Worm (Caenorhabditis elegans) whole organism, young adult: Measurements from ENCODE around the gene tbx-2.

Experiments
- B0019.2 ChIP-seq: fragments of 200-800 bp; sonication (Bioruptor generic); conservative IDR thresholded peaks from 2 replicates; pipeline ENCODE4 v1.3.6; 2022; ENCODE audit warnings: missing genetic modification reagents, missing genetic modification characterization, missing compliant biosample characterization
- B0261.1 ChIP-seq: sonication (generic microtip); optimal IDR thresholded peaks from 2 replicates; lab custom pipeline; 2016; ENCODE audit warnings: mild to moderate bottlenecking, missing genetic modification characterization, moderate library complexity, missing compliant biosample characterization
- C06A6.2 ChIP-seq: fragments of 200-800 bp; sonication (Bioruptor generic); conservative IDR thresholded peaks from 2 replicates; pipeline ENCODE4 v1.3.6; 2022; ENCODE audit warnings: missing genetic modification characterization, missing compliant biosample characterization
- F10E7.11 ChIP-seq: sonication (generic microtip); optimal IDR thresholded peaks from 2 replicates; lab custom pipeline; 2017; ENCODE audit warnings: mild to moderate bottlenecking, missing genetic modification characterization, moderate library complexity, missing compliant biosample characterization
- F22D6.2 ChIP-seq: sonication (generic microtip); optimal IDR thresholded peaks from 2 replicates; lab custom pipeline; 2016; ENCODE audit warnings: mild to moderate bottlenecking, missing genetic modification characterization, missing compliant biosample characterization
- F49E8.2 ChIP-seq: sonication (generic microtip); optimal IDR thresholded peaks from 3 replicates; lab custom pipeline; 2017; ENCODE audit warnings: missing genetic modification characterization, mild to moderate bottlenecking, missing compliant biosample characterization, antibody characterized with exemption, moderate library complexity; ENCODE audit not compliant: insufficient read depth
- F55B11.4 ChIP-seq: sonication (generic microtip); optimal IDR thresholded peaks from 2 replicates; lab custom pipeline; 2016; ENCODE audit warnings: missing compliant biosample characterization, missing genetic modification characterization, borderline replicate concordance; ENCODE audit not compliant: insufficient read depth
- F57C9.4 ChIP-seq: sonication (generic microtip); optimal IDR thresholded peaks from 2 replicates; lab custom pipeline; 2017; ENCODE audit warnings: mild to moderate bottlenecking, missing genetic modification characterization, missing compliant biosample characterization
- Y53G8AR.9 ChIP-seq: fragments of 200-800 bp; sonication (Bioruptor generic); conservative IDR thresholded peaks from 2 replicates; pipeline ENCODE4 v1.3.6; 2022; ENCODE audit warnings: missing genetic modification reagents, missing genetic modification characterization, missing compliant biosample characterization
- Y67H2A.10 ChIP-seq: fragments of 200-800 bp; sonication (Bioruptor generic); conservative IDR thresholded peaks from 2 replicates; pipeline ENCODE4 v1.3.6; 2022; ENCODE audit warnings: missing genetic modification reagents, missing genetic modification characterization, missing compliant biosample characterization
- Y79H2A.3 ChIP-seq: fragments of 200-800 bp; sonication (Bioruptor generic); conservative IDR thresholded peaks from 2 replicates; pipeline ENCODE4 v1.3.6; 2022; ENCODE audit warnings: missing genetic modification reagents, missing genetic modification characterization, missing compliant biosample characterization
- Y95B8A.8 ChIP-seq: fragments of 200-800 bp; sonication (Bioruptor generic); IDR thresholded peaks from 2 replicates; pipeline ENCODE4 v1.3.6; 2022; ENCODE audit warnings: missing genetic modification reagents, missing genetic modification characterization, missing compliant biosample characterization
- aptf-3 ChIP-seq: fragments of 200-800 bp; sonication (Bioruptor generic); IDR thresholded peaks from 2 replicates; pipeline ENCODE4 v1.3.6; 2022; ENCODE audit warnings: missing genetic modification characterization, missing compliant biosample characterization
- attf-5 ChIP-seq: fragments of 200-800 bp; sonication (Bioruptor generic); optimal IDR thresholded peaks from 2 replicates; lab custom pipeline; 2018; ENCODE audit warnings: mild to moderate bottlenecking, missing genetic modification characterization, missing compliant biosample characterization
- bed-1 ChIP-seq: fragments of 200-800 bp; sonication (Bioruptor generic); IDR thresholded peaks from 2 replicates; pipeline ENCODE4 v1.3.6; 2022; ENCODE audit warnings: missing genetic modification reagents, missing genetic modification characterization, missing compliant biosample characterization
- ccch-3 ChIP-seq: fragments of 200-800 bp; sonication (Bioruptor generic); optimal IDR thresholded peaks from 2 replicates; lab custom pipeline; 2018; ENCODE audit warnings: mild to moderate bottlenecking, missing genetic modification characterization, missing compliant biosample characterization
- ceh-27 ChIP-seq: fragments of 200-800 bp; sonication (Bioruptor generic); optimal IDR thresholded peaks from 2 replicates; lab custom pipeline; 2018; ENCODE audit warnings: mild to moderate bottlenecking, missing genetic modification characterization, moderate library complexity, missing compliant biosample characterization
- ceh-58 ChIP-seq: fragments of 200-800 bp; sonication (Bioruptor generic); IDR thresholded peaks from 2 replicates; pipeline ENCODE4 v1.3.6; 2022; ENCODE audit warnings: missing genetic modification characterization, missing compliant biosample characterization
- ceh-91 ChIP-seq: fragments of 200-800 bp; sonication (Bioruptor generic); IDR thresholded peaks from 2 replicates; pipeline ENCODE4 v1.3.6; 2022; ENCODE audit warnings: missing genetic modification reagents, missing genetic modification characterization, missing compliant biosample characterization
- chd-7 ChIP-seq: sonication (generic microtip); optimal IDR thresholded peaks from 2 replicates; lab custom pipeline; 2016; ENCODE audit warnings: mild to moderate bottlenecking, missing genetic modification characterization, moderate library complexity, missing compliant biosample characterization
- dox-1 ChIP-seq: fragments of 200-800 bp; sonication (Bioruptor generic); IDR thresholded peaks from 2 replicates; pipeline ENCODE4 v1.3.6; 2022; ENCODE audit warnings: missing genetic modification reagents, missing genetic modification characterization, missing compliant biosample characterization
- dpl-1 ChIP-seq: fragments of 150-350 bp; optimal IDR thresholded peaks from 2 replicates; lab custom pipeline; 2014; ENCODE audit warnings: missing biosample characterization, missing genetic modification reagents, missing genetic modification characterization
- egl-44 ChIP-seq: fragments of 200-800 bp; sonication (Bioruptor generic); IDR thresholded peaks from 2 replicates; pipeline ENCODE4 v1.3.6; 2022; ENCODE audit warnings: missing genetic modification reagents, missing genetic modification characterization, missing compliant biosample characterization
- ekl-4 ChIP-seq: fragments of 200-800 bp; sonication (Bioruptor generic); IDR thresholded peaks from 2 replicates; pipeline ENCODE4 v1.3.6; 2022; ENCODE audit warnings: missing genetic modification reagents, missing genetic modification characterization, missing compliant biosample characterization
- hmg-20 ChIP-seq: fragments of 200-800 bp; sonication (Bioruptor generic); IDR thresholded peaks from 2 replicates; pipeline ENCODE4 v1.3.6; 2022; ENCODE audit warnings: missing genetic modification reagents, missing genetic modification characterization, missing compliant biosample characterization
- hrde-1 ChIP-seq: sonication (generic microtip); optimal IDR thresholded peaks from 2 replicates; lab custom pipeline; 2016; ENCODE audit warnings: missing genetic modification characterization, mild to moderate bottlenecking, missing compliant biosample characterization, moderate library complexity, missing genotype, missing genetic modification reagents, borderline replicate concordance
- hsf-1 ChIP-seq: fragments of 200-800 bp; sonication (Bioruptor generic); IDR thresholded peaks from 2 replicates; pipeline ENCODE4 v1.3.6; 2022; ENCODE audit warnings: missing genetic modification reagents, missing genetic modification characterization, missing compliant biosample characterization
- lag-1 ChIP-seq: fragments of 200-800 bp; sonication (Bioruptor generic); IDR thresholded peaks from 2 replicates; pipeline ENCODE4 v1.3.6; 2022; ENCODE audit warnings: missing genetic modification reagents, missing genetic modification characterization, missing compliant biosample characterization
- lin-26 ChIP-seq: fragments of 200-800 bp; sonication (Bioruptor generic); IDR thresholded peaks from 2 replicates; pipeline ENCODE4 v1.3.6; 2022; ENCODE audit warnings: missing genetic modification reagents, missing genetic modification characterization, missing compliant biosample characterization
- lin-35 ChIP-seq, 3 experiments: fragments of 150-350 bp in 2 of 3; sonication (generic microtip) in 1 of 3; optimal IDR thresholded peaks; 2 replicates each; lab custom pipeline; 2014 to 2018; ENCODE audit warnings: missing biosample characterization in 3 of 3, missing genetic modification characterization in 3 of 3, missing genetic modification reagents in 3 of 3
- mxl-1 ChIP-seq: sonication (generic microtip); optimal IDR thresholded peaks from 2 replicates; lab custom pipeline; 2016; ENCODE audit warnings: missing genetic modification characterization, missing compliant biosample characterization
- nfyb-1 ChIP-seq: fragments of 200-800 bp; sonication (Bioruptor generic); IDR thresholded peaks from 2 replicates; pipeline ENCODE4 v1.3.6; 2022; ENCODE audit warnings: missing genetic modification reagents, missing genetic modification characterization, missing compliant biosample characterization
- nhr-27 ChIP-seq: fragments of 200-800 bp; sonication (Bioruptor generic); optimal IDR thresholded peaks from 2 replicates; lab custom pipeline; 2018; ENCODE audit warnings: mild to moderate bottlenecking, missing genetic modification characterization, moderate library complexity, missing compliant biosample characterization
- rcor-1 ChIP-seq: fragments of 200-800 bp; sonication (Bioruptor generic); IDR thresholded peaks from 2 replicates; pipeline ENCODE4 v1.3.6; 2022; ENCODE audit warnings: missing genetic modification reagents, missing genetic modification characterization, missing compliant biosample characterization
- rpc-1 ChIP-seq, 2 experiments: fragments of 150-350 bp in 1 of 2; sonication (generic microtip) in 1 of 2; optimal IDR thresholded peaks; 2 replicates each; lab custom pipeline; 2014 to 2018; ENCODE audit warnings: missing biosample characterization in 1 of 2, missing genetic modification characterization in 1 of 2, missing genetic modification reagents in 1 of 2, missing genotype in 1 of 2
- sea-2 ChIP-seq: fragments of 200-800 bp; sonication (Bioruptor generic); IDR thresholded peaks from 2 replicates; pipeline ENCODE4 v1.3.6; 2022; ENCODE audit warnings: missing genetic modification characterization, missing compliant biosample characterization
- snpc-1.3 ChIP-seq: sonication (generic microtip); optimal IDR thresholded peaks from 2 replicates; lab custom pipeline; 2017; ENCODE audit warnings: missing genetic modification characterization, mild to moderate bottlenecking, missing compliant biosample characterization, antibody characterized with exemption, moderate library complexity, missing genotype, missing genetic modification reagents; ENCODE audit not compliant: insufficient read depth
- tbx-9 ChIP-seq: sonication (generic microtip); optimal IDR thresholded peaks from 2 replicates; lab custom pipeline; 2016; ENCODE audit warnings: borderline replicate concordance, missing genetic modification characterization, inconsistent platforms, missing compliant biosample characterization
- unc-130 ChIP-seq: sonication (generic microtip); optimal IDR thresholded peaks from 2 replicates; lab custom pipeline; 2016; ENCODE audit warnings: missing genetic modification reagents, missing genetic modification characterization, missing compliant biosample characterization
- unc-62 ChIP-seq: fragments of 150-350 bp; optimal IDR thresholded peaks from 2 replicates; lab custom pipeline; 2014; ENCODE audit warnings: missing biosample characterization, missing genetic modification reagents, missing genetic modification characterization
- xnd-1 ChIP-seq: sonication (generic microtip); optimal IDR thresholded peaks from 2 replicates; lab custom pipeline; 2016; ENCODE audit warnings: missing genotype, missing genetic modification reagents, missing genetic modification characterization, missing compliant biosample characterization
- zfh-2 ChIP-seq: fragments of 200-800 bp; sonication (Bioruptor generic); conservative IDR thresholded peaks from 2 replicates; pipeline ENCODE4 v1.3.6; 2022; ENCODE audit warnings: missing genetic modification reagents, missing genetic modification characterization, missing compliant biosample characterization

tbx-2 gene

DNA sequence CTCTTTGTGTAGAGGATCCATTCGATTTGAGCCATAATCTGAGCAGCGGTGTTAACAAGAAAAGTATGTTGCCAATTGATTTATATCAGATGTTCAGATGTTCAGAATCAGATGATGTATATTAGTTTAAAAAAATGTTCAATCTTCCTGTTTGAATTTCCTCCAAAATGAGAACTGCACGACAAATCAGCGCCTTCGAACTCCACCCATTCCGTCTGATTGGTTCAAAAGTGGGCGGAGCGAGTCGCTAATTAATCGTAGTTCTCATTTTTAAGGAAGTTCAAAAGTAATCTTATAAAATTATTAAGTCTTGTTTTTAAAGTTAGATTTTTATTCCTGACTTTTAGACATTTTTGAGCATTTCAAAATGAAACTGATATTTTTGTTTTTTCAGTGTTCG lies 43.1 kb upstream of the tbx-2 start:
- TF ChIP-seq rpc-1 (optimal IDR thresholded peaks at IDR 0.05; lab: Kevin White, UChicago) (no peak), rpc-1 (tag; optimal IDR thresholded peaks at IDR 0.05; lab: Kevin White, UChicago) (no peak), rcor-1 (no peak), zfh-2 (GFP tag; lab: Robert Waterston, UW) (no peak), unc-62 (GFP tag; lab: Kevin White, UChicago) (no peak), dpl-1 (no peak), Y79H2A.3 (no peak), lag-1 (no peak), C06A6.2 (GFP tag; lab: Robert Waterston, UW) (no peak), hmg-20 (GFP tag; lab: Robert Waterston, UW) (no peak), aptf-3 (GFP tag; lab: Robert Waterston, UW) (no peak), tbx-9 (no peak)

DNA sequence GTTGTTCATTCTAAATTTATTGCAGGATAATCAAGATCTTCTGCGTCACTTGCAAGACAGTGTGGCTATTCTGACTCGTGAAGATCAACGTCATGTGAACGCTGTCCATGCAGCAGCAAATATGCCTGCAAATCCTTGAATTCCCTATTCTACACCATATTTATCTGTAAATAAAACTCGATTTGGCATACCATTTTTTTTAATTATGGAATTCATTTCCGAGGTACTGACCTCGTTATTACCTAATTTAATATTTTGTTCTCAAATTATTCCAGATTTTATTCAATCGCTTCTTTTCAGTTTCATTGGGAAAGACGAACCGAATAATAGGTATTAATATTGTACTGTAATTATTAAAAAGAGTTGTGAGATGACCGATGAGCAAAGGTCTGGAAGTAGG lies 37.5 kb upstream of the tbx-2 start, which contains the start of gene cid-1:
TSS of gene cid-1 (plus strand) at position 301 of the 400 bp plus-strand sequence.
- TF ChIP-seq ceh-27 (GFP tag; lab: Kevin White, UChicago) (no peak), lin-26 (GFP tag; lab: Robert Waterston, UW) (no peak), F57C9.4 (tag; lab: Kevin White, UChicago) (no peak)

DNA sequence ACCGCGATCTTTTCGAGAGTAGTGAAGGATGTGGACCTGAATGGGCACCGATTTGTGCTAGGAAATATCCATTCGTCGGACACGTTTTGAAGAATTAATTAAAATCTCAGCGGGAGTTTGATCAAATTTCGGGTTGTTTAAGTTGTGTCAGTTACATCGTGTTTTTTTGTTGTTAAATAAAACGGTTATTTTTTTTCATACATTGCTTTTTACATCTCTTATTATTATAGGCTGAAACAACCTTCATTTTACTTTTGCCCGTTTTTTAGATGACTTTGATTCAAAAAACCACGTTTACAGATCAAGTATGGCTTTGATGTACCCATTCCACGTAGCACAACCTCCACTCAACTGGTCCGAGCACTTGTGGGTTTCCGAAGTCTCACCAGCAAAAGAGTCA lies 37.0 kb upstream of the tbx-2 start, which contains the start of gene emb-1:
TSS of gene emb-1 (plus strand) at position 301 of the 400 bp plus-strand sequence.
- TF ChIP-seq Y53G8AR.9 (GFP tag; lab: Robert Waterston, UW), result no peak

DNA sequence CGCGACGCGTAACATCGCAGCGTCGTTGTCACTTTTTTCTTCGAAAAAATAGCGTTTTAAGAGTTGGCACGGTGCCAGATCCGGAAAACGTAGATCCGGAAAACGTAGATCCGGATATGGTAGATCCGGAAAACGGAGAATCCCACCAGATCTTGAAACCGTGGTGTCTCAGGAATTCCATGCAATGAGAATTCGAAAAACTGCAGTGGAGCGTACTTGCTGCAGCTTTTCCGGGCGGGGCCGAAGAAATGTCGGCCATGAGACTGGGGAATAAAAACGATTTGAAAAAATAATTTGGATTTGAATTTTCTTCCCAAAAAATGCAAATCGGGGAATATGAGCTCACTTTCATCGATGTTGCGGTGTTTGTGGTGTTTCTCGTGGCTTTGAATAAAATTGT lies 36.4 kb upstream of the tbx-2 start, which contains the start of gene K10D2.5:
TSS of gene K10D2.5 (plus strand) at position 251 of the 400 bp plus-strand sequence.
- TF ChIP-seq egl-44 (GFP tag; lab: Robert Waterston, UW) (peak; percentile 66; the same call in 1 of the 2 replicates), B0019.2 (GFP tag; lab: Robert Waterston, UW) (peak; percentile 96), bed-1 (0 out of 2 replicates have a peak, but pooled peaks have one; percentile 21), lin-35 (GFP tag; optimal IDR thresholded peaks at IDR 0.05; lab: Kevin White, UChicago) (peak in 1 of 3 experiments; percentile 80), sea-2 (GFP tag; lab: Robert Waterston, UW) (no peak), ceh-27 (GFP tag; lab: Kevin White, UChicago) (peak; percentile 99), lin-26 (GFP tag; lab: Robert Waterston, UW) (peak; percentile 81), ceh-58 (GFP tag; lab: Robert Waterston, UW) (no peak), ekl-4 (GFP tag; lab: Robert Waterston, UW) (peak; percentile 95), B0261.1 (peak; percentile 11), attf-5 (peak; percentile 99), F10E7.11 (tag; lab: Kevin White, UChicago) (no peak), ccch-3 (peak; percentile 95), hrde-1 (tag; lab: Kevin White, UChicago) (peak; percentile 82), F49E8.2 (peak; percentile 90), F57C9.4 (tag; lab: Kevin White, UChicago) (no peak), rpc-1 (optimal IDR thresholded peaks at IDR 0.05; lab: Kevin White, UChicago) (no peak), rpc-1 (tag; optimal IDR thresholded peaks at IDR 0.05; lab: Kevin White, UChicago) (no peak), chd-7 (tag; lab: Kevin White, UChicago) (peak; percentile 78), F22D6.2 (tag; lab: Kevin White, UChicago) (peak; percentile 73), nfyb-1 (GFP tag; lab: Robert Waterston, UW) (peak; percentile 94), nhr-27 (no peak), xnd-1 (tag; lab: Kevin White, UChicago) (peak; percentile 27), Y67H2A.10 (GFP tag; lab: Robert Waterston, UW) (peak; percentile 97), mxl-1 (tag; lab: Kevin White, UChicago) (peak; percentile 27), Y95B8A.8 (GFP tag; lab: Robert Waterston, UW) (peak; percentile 97), Y53G8AR.9 (GFP tag; lab: Robert Waterston, UW) (peak; percentile 92), dox-1 (peak; percentile 99), unc-130 (GFP tag; lab: Kevin White, UChicago) (peak; percentile 98), hsf-1 (peak; percentile 87), F55B11.4 (tag; lab: Kevin White, UChicago) (no peak), snpc-1.3 (tag; lab: Kevin White, UChicago) (peak; percentile 70), ceh-91 (GFP tag; lab: Robert Waterston, UW) (peak; percentile 97), tbx-9 (no peak)
